Worm (Caenorhabditis elegans) whole organism, L3 larva: Measurements from ENCODE around the gene str-131.

Source experiments
- R02D3.7 ChIP-seq: fragments of 150-350 bp; optimal IDR thresholded peaks from 2 replicates; lab custom pipeline; 2014; ENCODE audit warnings: missing biosample characterization, missing genetic modification characterization
- ZK546.5 ChIP-seq: sonication (generic microtip); optimal IDR thresholded peaks from 2 replicates; lab custom pipeline; 2017; ENCODE audit warnings: missing biosample characterization, missing genetic modification characterization
- aly-2 ChIP-seq: fragments of 150-350 bp; optimal IDR thresholded peaks from 2 replicates; lab custom pipeline; 2014; ENCODE audit warnings: missing biosample characterization, missing genetic modification characterization
- ama-1 ChIP-seq: fragments of 150-350 bp; optimal IDR thresholded peaks from 2 replicates; lab custom pipeline; 2018
- ceh-16 ChIP-seq: sonication (generic microtip); optimal IDR thresholded peaks from 2 replicates; lab custom pipeline; 2017; ENCODE audit warnings: missing biosample characterization, missing genetic modification characterization
- ceh-82 ChIP-seq: fragments of 150-350 bp; optimal IDR thresholded peaks from 2 replicates; lab custom pipeline; 2014; ENCODE audit warnings: missing biosample characterization, missing genetic modification characterization
- ceh-9 ChIP-seq: sonication (generic microtip); optimal IDR thresholded peaks from 2 replicates; lab custom pipeline; 2018; ENCODE audit warnings: missing biosample characterization, missing genetic modification characterization
- daf-12 ChIP-seq: fragments of 150-350 bp; optimal IDR thresholded peaks from 2 replicates; lab custom pipeline; 2014; ENCODE audit warnings: missing biosample characterization, missing genetic modification reagents, missing genetic modification characterization
- egl-27 ChIP-seq: sonication (generic microtip); optimal IDR thresholded peaks from 4 replicates; lab custom pipeline; 2017; ENCODE audit warnings: missing biosample characterization, missing genetic modification reagents, missing genetic modification characterization
- egl-5 ChIP-seq: fragments of 150-350 bp; optimal IDR thresholded peaks from 2 replicates; lab custom pipeline; 2017; ENCODE audit warnings: missing biosample characterization, missing genetic modification reagents, missing genetic modification characterization, inconsistent platforms
- elt-1 ChIP-seq: fragments of 150-350 bp; optimal IDR thresholded peaks from 2 replicates; lab custom pipeline; 2014; ENCODE audit warnings: missing biosample characterization, missing genetic modification characterization
- elt-2 ChIP-seq: sonication (generic microtip); optimal IDR thresholded peaks from 2 replicates; lab custom pipeline; 2016; ENCODE audit warnings: missing genetic modification reagents, mild to moderate bottlenecking, missing genetic modification characterization, missing compliant biosample characterization
- elt-3 ChIP-seq, 3 experiments: fragments of 150-350 bp in 1 of 3; sonication (generic microtip) in 2 of 3; optimal IDR thresholded peaks; 2 replicates in 2 of 3; 4 replicates in 1 of 3; lab custom pipeline; 2014 to 2017; ENCODE audit warnings: missing biosample characterization in 3 of 3, missing genetic modification characterization in 3 of 3
- fkh-10 ChIP-seq: sonication (generic microtip); optimal IDR thresholded peaks from 2 replicates; lab custom pipeline; 2017; ENCODE audit warnings: missing biosample characterization, missing genetic modification reagents, missing genetic modification characterization
- fkh-2 ChIP-seq: fragments of 150-350 bp; optimal IDR thresholded peaks from 2 replicates; lab custom pipeline; 2014; ENCODE audit warnings: missing biosample characterization, missing genetic modification reagents, missing genetic modification characterization
- fos-1 ChIP-seq: fragments of 150-350 bp; optimal IDR thresholded peaks from 2 replicates; lab custom pipeline; 2014; ENCODE audit warnings: missing biosample characterization, missing genetic modification characterization
- hmg-11 ChIP-seq: sonication (generic microtip); optimal IDR thresholded peaks from 2 replicates; lab custom pipeline; 2016; ENCODE audit warnings: missing genetic modification characterization, missing compliant biosample characterization
- lin-15B ChIP-seq: fragments of 150-350 bp; optimal IDR thresholded peaks from 2 replicates; lab custom pipeline; 2014; ENCODE audit warnings: missing biosample characterization, missing genetic modification characterization
- lsy-12 ChIP-seq: sonication (generic microtip); optimal IDR thresholded peaks from 2 replicates; lab custom pipeline; 2016; ENCODE audit warnings: mild to moderate bottlenecking, missing genetic modification characterization, missing compliant biosample characterization
- mdl-1 ChIP-seq: fragments of 150-350 bp; optimal IDR thresholded peaks from 2 replicates; lab custom pipeline; 2014; ENCODE audit warnings: missing biosample characterization, missing genetic modification characterization
- mml-1 ChIP-seq: fragments of 150-350 bp; sonication (generic microtip); optimal IDR thresholded peaks from 3 replicates; lab custom pipeline; 2014; ENCODE audit warnings: missing biosample characterization, missing genetic modification characterization
- nfya-1 ChIP-seq: sonication (generic microtip); optimal IDR thresholded peaks from 2 replicates; lab custom pipeline; 2017; ENCODE audit warnings: missing genetic modification characterization, mild to moderate bottlenecking, missing compliant biosample characterization, antibody characterized with exemption, moderate library complexity; ENCODE audit not compliant: insufficient read depth
- nhr-11 ChIP-seq: fragments of 150-350 bp; optimal IDR thresholded peaks from 2 replicates; lab custom pipeline; 2014; ENCODE audit warnings: missing biosample characterization, missing genetic modification characterization
- nhr-23 ChIP-seq: fragments of 150-350 bp; optimal IDR thresholded peaks from 2 replicates; lab custom pipeline; 2014; ENCODE audit warnings: missing biosample characterization, missing genetic modification reagents, missing genetic modification characterization
- nhr-28 ChIP-seq: fragments of 150-350 bp; optimal IDR thresholded peaks from 2 replicates; lab custom pipeline; 2014; ENCODE audit warnings: missing biosample characterization, missing genetic modification characterization
- nhr-43 ChIP-seq: sonication (generic microtip); optimal IDR thresholded peaks from 2 replicates; lab custom pipeline; 2016; ENCODE audit warnings: mild to moderate bottlenecking, missing genetic modification characterization, missing compliant biosample characterization; ENCODE audit not compliant: poor library complexity, severe bottlenecking
- nhr-67 ChIP-seq: fragments of 150-350 bp; optimal IDR thresholded peaks from 2 replicates; lab custom pipeline; 2014; ENCODE audit warnings: missing biosample characterization, missing genetic modification characterization
- nhr-76 ChIP-seq: fragments of 150-350 bp; sonication (generic microtip); optimal IDR thresholded peaks from 5 replicates; lab custom pipeline; 2014; ENCODE audit warnings: missing biosample characterization, missing genetic modification characterization
- nhr-77 ChIP-seq: fragments of 150-350 bp; optimal IDR thresholded peaks from 2 replicates; lab custom pipeline; 2014; ENCODE audit warnings: missing biosample characterization, missing genetic modification characterization
- pqm-1 ChIP-seq: fragments of 150-350 bp; optimal IDR thresholded peaks from 2 replicates; lab custom pipeline; 2017; ENCODE audit warnings: missing biosample characterization, missing genetic modification characterization, inconsistent platforms
- sea-2 ChIP-seq: fragments of 150-350 bp; sonication (generic microtip); optimal IDR thresholded peaks from 4 replicates; lab custom pipeline; 2014; ENCODE audit warnings: missing biosample characterization, missing genetic modification reagents, missing genetic modification characterization
- skn-1 ChIP-seq: fragments of 150-350 bp; optimal IDR thresholded peaks from 2 replicates; lab custom pipeline; 2014; ENCODE audit warnings: missing biosample characterization, missing genetic modification characterization
- snpc-4 ChIP-seq: fragments of 150-350 bp; optimal IDR thresholded peaks from 2 replicates; lab custom pipeline; 2014; ENCODE audit warnings: missing biosample characterization, missing genetic modification characterization
- tbx-2 ChIP-seq: sonication (generic microtip); optimal IDR thresholded peaks from 2 replicates; lab custom pipeline; 2016; ENCODE audit warnings: mild to moderate bottlenecking, missing genetic modification characterization, missing compliant biosample characterization
- unc-39 ChIP-seq: sonication (generic microtip); optimal IDR thresholded peaks from 4 replicates; lab custom pipeline; 2017; ENCODE audit warnings: missing biosample characterization, missing genetic modification characterization
- zag-1 ChIP-seq: fragments of 150-350 bp; optimal IDR thresholded peaks from 2 replicates; lab custom pipeline; 2014; ENCODE audit warnings: missing biosample characterization, missing genetic modification characterization
- ztf-11 ChIP-seq: fragments of 150-350 bp; optimal IDR thresholded peaks from 2 replicates; lab custom pipeline; 2014; ENCODE audit warnings: missing biosample characterization, missing genetic modification characterization

The str-131 gene

DNA sequence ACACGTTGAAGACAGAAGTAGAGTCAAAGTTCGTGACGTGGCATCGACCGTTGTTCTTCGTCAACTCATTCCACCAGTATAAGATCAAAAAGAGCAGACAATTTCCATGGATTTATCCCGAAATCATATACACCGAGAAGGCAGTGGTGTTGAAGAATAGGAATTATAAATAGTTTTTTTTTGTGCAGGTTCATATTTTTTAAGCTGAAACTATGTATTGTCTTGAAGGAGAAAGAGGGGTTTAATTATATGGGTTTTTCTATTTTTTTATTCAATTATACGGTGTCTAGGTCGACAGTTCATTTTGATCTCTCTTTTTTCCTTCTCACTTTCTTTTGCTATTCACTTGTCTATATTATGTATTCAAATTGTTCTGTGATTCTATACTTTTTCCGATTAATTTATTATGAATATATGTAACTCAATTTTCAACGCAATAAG, 42.4 kb downstream of the str-131 start:
- TF ChIP-seq fos-1 (peak; percentile 72), ceh-82 (tag; lab: Kevin White, UChicago) (no peak), nhr-28 (tag; lab: Kevin White, UChicago) (peak; percentile 24), aly-2 (tag; lab: Kevin White, UChicago) (no peak), nhr-67 (tag; lab: Kevin White, UChicago) (no peak), nhr-23 (tag; lab: Kevin White, UChicago) (peak; percentile 90), elt-3 (tag; optimal IDR thresholded peaks at IDR 0.05; lab: Kevin White, UChicago) (peak in 1 of 3 experiments; percentile 4), snpc-4 (no peak), tbx-2 (tag; lab: Kevin White, UChicago) (peak; percentile 83), nhr-43 (tag; lab: Kevin White, UChicago) (peak; percentile 85), elt-2 (tag; lab: Kevin White, UChicago) (no peak), lsy-12 (peak; percentile 37), ceh-16 (tag; lab: Kevin White, UChicago) (peak; percentile 23)

DNA sequence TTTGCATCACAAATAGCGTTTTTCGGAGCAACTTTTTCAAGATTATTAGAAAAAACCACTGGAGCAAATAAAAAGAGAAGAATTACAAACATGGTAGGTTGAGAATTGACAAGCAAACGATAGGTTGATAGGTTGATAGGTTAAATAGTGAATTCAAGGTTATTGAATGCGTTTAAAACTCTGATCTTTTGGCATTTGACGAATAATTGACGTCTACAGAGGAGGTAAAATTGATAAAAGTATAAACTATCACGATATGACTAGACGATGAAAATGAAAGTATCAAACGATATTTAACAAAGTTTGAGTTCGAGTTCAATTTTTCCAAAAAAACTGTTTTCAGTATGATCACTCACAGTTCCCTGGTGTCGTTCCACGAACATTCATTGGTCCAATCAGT, 45.5 kb downstream of the str-131 start, which contains the start of gene ZC513.14:
Gene ZC513.14 (minus strand): TSS at position 101 of the 400 bp plus-strand sequence.
- no peak for TF ChIP-seq nhr-28 (tag; lab: Kevin White, UChicago)
- no peak for TF ChIP-seq fos-1
- no peak for TF ChIP-seq zag-1 (tag; lab: Kevin White, UChicago)
- TF ChIP-seq ceh-82 (tag; lab: Kevin White, UChicago) = no peak
- TF ChIP-seq nhr-43 (tag; lab: Kevin White, UChicago) = no peak
- no peak for TF ChIP-seq ceh-16 (tag; lab: Kevin White, UChicago)
- TF ChIP-seq R02D3.7 (tag; lab: Kevin White, UChicago) = no peak
- TF ChIP-seq nhr-67 (tag; lab: Kevin White, UChicago) = no peak
- no peak for TF ChIP-seq nhr-77
- TF ChIP-seq nhr-76 = no peak
- TF ChIP-seq nhr-11 (tag; lab: Kevin White, UChicago) = no peak
- no peak for TF ChIP-seq tbx-2 (tag; lab: Kevin White, UChicago)
- TF ChIP-seq egl-27 (tag; lab: Kevin White, UChicago) = no peak
- no peak for TF ChIP-seq sea-2 (GFP tag; lab: Kevin White, UChicago)

DNA sequence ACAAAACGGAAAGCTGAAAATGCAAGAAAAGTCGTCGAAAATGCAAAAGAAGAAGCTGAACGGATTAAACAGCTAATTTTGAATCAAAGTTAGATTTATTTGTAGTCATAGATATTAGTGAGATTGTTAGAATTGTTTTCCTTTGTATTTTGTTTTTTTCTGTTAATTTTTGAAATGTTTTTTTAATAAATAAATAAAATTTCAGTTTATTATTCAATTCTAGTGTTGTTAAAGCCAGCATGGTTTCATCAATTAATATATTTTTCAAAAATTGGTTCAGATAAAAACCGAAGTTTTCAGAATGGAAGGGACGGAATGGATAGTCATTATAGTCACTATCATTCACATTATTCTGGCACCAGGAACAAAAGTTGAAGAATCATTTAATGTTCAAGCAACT, 46.7 kb downstream of the str-131 start, which contains the start of gene algn-12:
Gene algn-12 (plus strand): TSS at position 301 of the 400 bp plus-strand sequence.
- TF ChIP-seq nhr-67 (tag; lab: Kevin White, UChicago) (no peak), mml-1 (tag; lab: Kevin White, UChicago) (no peak), pqm-1 (tag; lab: Kevin White, UChicago) (no peak), ztf-11 (tag; lab: Kevin White, UChicago) (no peak), mdl-1 (tag; lab: Kevin White, UChicago) (no peak), nhr-28 (tag; lab: Kevin White, UChicago) (no peak), tbx-2 (tag; lab: Kevin White, UChicago) (no peak), fkh-2 (tag; lab: Kevin White, UChicago) (no peak), nfya-1 (tag; lab: Kevin White, UChicago) (no peak), fos-1 (no peak), skn-1 (tag; lab: Kevin White, UChicago) (no peak), aly-2 (tag; lab: Kevin White, UChicago) (no peak), egl-27 (tag; lab: Kevin White, UChicago) (no peak), nhr-77 (no peak), ZK546.5 (tag; lab: Kevin White, UChicago) (no peak), elt-2 (tag; lab: Kevin White, UChicago) (no peak), sea-2 (GFP tag; lab: Kevin White, UChicago) (no peak), elt-1 (tag; lab: Kevin White, UChicago) (no peak), zag-1 (tag; lab: Kevin White, UChicago) (no peak), unc-39 (tag; lab: Kevin White, UChicago) (no peak)

DNA sequence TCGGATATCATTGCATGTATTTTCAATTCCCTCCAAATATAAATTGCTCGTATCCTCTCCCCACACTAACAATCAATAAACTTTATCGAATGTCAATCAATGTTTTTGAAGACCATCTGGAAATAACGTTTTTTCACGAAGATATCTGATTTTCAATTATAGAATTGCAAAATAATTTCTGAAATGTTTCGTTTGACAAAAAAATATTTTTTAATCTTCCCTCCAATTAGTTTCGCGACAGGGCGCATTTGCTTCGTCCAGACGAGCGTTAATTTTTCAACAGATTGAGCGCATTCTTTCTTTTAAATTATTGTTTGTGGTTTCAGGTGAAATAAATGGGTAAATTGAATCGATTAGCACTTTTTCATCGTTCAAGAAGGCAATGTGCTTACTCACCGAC, 50.4 kb downstream of the str-131 start, which contains the start of gene vars-1:
Gene vars-1 (plus strand): TSS at position 291 of the 400 bp plus-strand sequence.
- TF ChIP-seq ceh-9 (tag; lab: Kevin White, UChicago) (no peak), unc-39 (tag; lab: Kevin White, UChicago) (no peak), ceh-16 (tag; lab: Kevin White, UChicago) (no peak), lin-15B (peak; percentile 67), egl-5 (no peak), elt-2 (tag; lab: Kevin White, UChicago) (peak; percentile 13), R02D3.7 (tag; lab: Kevin White, UChicago) (peak; percentile 28), fkh-2 (tag; lab: Kevin White, UChicago) (no peak), fkh-10 (no peak), hmg-11 (tag; lab: Kevin White, UChicago) (no peak), nfya-1 (tag; lab: Kevin White, UChicago) (peak; percentile 57), ceh-82 (tag; lab: Kevin White, UChicago) (no peak), nhr-23 (tag; lab: Kevin White, UChicago) (peak; percentile 57), ama-1 (lab: Kevin White, UChicago) (no peak), daf-12 (tag; lab: Kevin White, UChicago) (no peak), snpc-4 (no peak), pqm-1 (tag; lab: Kevin White, UChicago) (no peak)
